Fruit fly (Drosophila melanogaster): ENCODE results near the gene FucT6.

FucT6 gene

DNA sequence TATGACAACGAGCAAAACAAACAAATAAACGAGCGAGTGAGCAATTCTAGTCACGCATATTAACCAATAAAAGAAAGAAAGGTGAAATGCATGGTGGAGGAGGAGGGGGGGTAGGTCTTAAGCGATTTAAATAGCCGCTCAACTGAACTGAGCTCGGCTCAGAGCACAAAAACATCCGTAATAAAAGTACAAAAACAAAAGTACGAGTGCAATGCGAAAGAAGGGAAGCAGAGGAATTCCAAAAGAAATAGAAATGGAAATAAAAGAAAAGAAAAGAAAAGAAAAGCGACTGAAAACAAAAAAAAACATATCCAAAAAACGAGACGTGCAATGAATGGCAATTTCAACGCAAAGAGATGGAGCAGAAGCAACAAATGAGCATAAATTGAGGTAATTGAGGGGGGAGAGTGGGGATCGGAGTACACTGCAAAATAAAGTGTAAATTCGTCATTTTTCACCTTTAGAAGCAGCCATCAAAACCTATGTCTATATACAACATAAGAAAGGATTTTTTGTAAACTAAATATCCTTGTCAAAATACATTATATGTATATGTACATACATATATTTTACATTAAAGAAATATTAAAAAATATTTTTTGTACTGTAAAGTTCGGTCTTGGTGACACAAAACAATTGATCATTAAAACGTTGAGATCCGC, 51.4 kb downstream of the FucT6 start (continued):
- TF ChIP-seq CG1603 (tag; optimal IDR thresholded peaks at IDR 0.05) (peak; percentile 17), CG4404 (GFP tag; IDR thresholded peaks at IDR 0.05) (no peak), CG4328 (GFP tag; optimal IDR thresholded peaks at IDR 0.05) (no peak), TFAM (GFP tag; optimal IDR thresholded peaks at IDR 0.05) (no peak), dysf (GFP tag; IDR thresholded peaks at IDR 0.05) (peak; percentile 38; the same call in 1 of the 3 replicates), CG17802 (tag; optimal IDR thresholded peaks at IDR 0.05) (no peak), D (optimal IDR thresholded peaks at IDR 0.05) (no peak), D (GFP tag; optimal IDR thresholded peaks at IDR 0.05) (peak; percentile 13), crol (GFP tag; IDR thresholded peaks at IDR 0.05) (no peak), CG6254 (GFP tag; optimal IDR thresholded peaks at IDR 0.05) (no peak), chinmo (GFP tag; IDR thresholded peaks at IDR 0.05; ENCODE audit: partially characterized antibody) (no peak), CG4360 (GFP tag; IDR thresholded peaks at IDR 0.05) (no peak), CG12659 (GFP tag; optimal IDR thresholded peaks at IDR 0.05) (no peak), PHDP (tag; optimal IDR thresholded peaks at IDR 0.05) (peak; percentile 49), her (GFP tag; optimal IDR thresholded peaks at IDR 0.05) (no peak), Hr51 (GFP tag; optimal IDR thresholded peaks at IDR 0.05) (peak in 1 of 2 experiments; percentile 40), CG17186 (GFP tag; optimal IDR thresholded peaks at IDR 0.05) (no peak), Rfx (GFP tag; IDR thresholded peaks at IDR 0.05) (no peak), prd (optimal IDR thresholded peaks at IDR 0.05) (no peak), prd (GFP tag; IDR thresholded peaks at IDR 0.05) (peak; percentile 22; the same call in 1 of the 3 replicates), Hsf (GFP tag; optimal IDR thresholded peaks at IDR 0.05) (no peak), D19B (GFP tag; optimal IDR thresholded peaks at IDR 0.05) (no peak), CG2120 (GFP tag; optimal IDR thresholded peaks at IDR 0.05) (no peak), ind (GFP tag; optimal IDR thresholded peaks at IDR 0.05) (peak; percentile 3), CG18262 (tag; optimal IDR thresholded peaks at IDR 0.05) (peak; percentile 4), CG16815 (GFP tag; optimal IDR thresholded peaks at IDR 0.05) (no peak), esg (GFP tag; conservative IDR thresholded peaks at IDR 0.05) (no peak), CG34376 (GFP tag; optimal IDR thresholded peaks at IDR 0.05) (no peak), CG16813 (GFP tag; IDR thresholded peaks at IDR 0.05; ENCODE audit: partially characterized antibody) (no peak), btn (GFP tag; optimal IDR thresholded peaks at IDR 0.05) (no peak), gcm2 (GFP tag; optimal IDR thresholded peaks at IDR 0.05) (no peak), lola (GFP tag; optimal IDR thresholded peaks at IDR 0.05) (peak in 1 of 3 experiments; percentile 22), CG12769 (tag; optimal IDR thresholded peaks at IDR 0.05) (no peak), CG7786 (GFP tag; optimal IDR thresholded peaks at IDR 0.05) (no peak), schlank (tag; optimal IDR thresholded peaks at IDR 0.05) (no peak), CG3838 (GFP tag; optimal IDR thresholded peaks at IDR 0.05) (no peak), Lim3 (GFP tag; IDR thresholded peaks at IDR 0.05) (no peak), ranshi (GFP tag; IDR thresholded peaks at IDR 0.05) (peak; percentile 10; the same call in 1 of the 2 replicates), zf30C (GFP tag; optimal IDR thresholded peaks at IDR 0.05) (no peak), shn (GFP tag; optimal IDR thresholded peaks at IDR 0.05) (no peak), CG10979 (tag; optimal IDR thresholded peaks at IDR 0.05) (peak; percentile 58), CG18476 (GFP tag; optimal IDR thresholded peaks at IDR 0.05) (no peak), trh (GFP tag; optimal IDR thresholded peaks at IDR 0.05) (no peak), Sox100B (GFP tag; optimal IDR thresholded peaks at IDR 0.05) (peak; percentile 7), CG6175 (GFP tag; IDR thresholded peaks at IDR 0.05) (no peak), lmd (GFP tag; IDR thresholded peaks at IDR 0.05) (0 out of 2 replicates have a peak, but pooled peaks have one; percentile 16), en (GFP tag; optimal IDR thresholded peaks at IDR 0.05) (no peak), CG14667 (GFP tag; IDR thresholded peaks at IDR 0.05) (no peak), vnd (GFP tag; IDR thresholded peaks at IDR 0.05; ENCODE audit: partially characterized antibody) (no peak), CG11696 (GFP tag; IDR thresholded peaks at IDR 0.05) (no peak)

All from whole organism, embryonic.